Worm (Caenorhabditis elegans): Measurements from ENCODE around the gene Y53C12A.8.

Y53C12A.8 gene

ce11 chrII:9700363-9700762 lies at the start of gene Y53C12A.8, which contains the start of gene Y53C12A.7:
Gene Y53C12A.8 (minus strand): TSS chrII:9700463.
Gene Y53C12A.7 (plus strand): TSS chrII:9700543.
- no peak for TF ChIP-seq ama-1 (optimal IDR thresholded peaks at IDR 0.05)
- no peak for TF ChIP-seq F13H6.1 (tag; optimal IDR thresholded peaks at IDR 0.05)
- no peak for TF ChIP-seq ref-2 (tag; optimal IDR thresholded peaks at IDR 0.05)
- TF ChIP-seq dmd-4 (tag; optimal IDR thresholded peaks at IDR 0.05; ENCODE audit: borderline replicate concordance), result no peak
- no peak for TF ChIP-seq pax-1 (tag; optimal IDR thresholded peaks at IDR 0.05)
- no peak for TF ChIP-seq zip-5 (tag; optimal IDR thresholded peaks at IDR 0.05)
- no peak for TF ChIP-seq ceh-14 (tag; optimal IDR thresholded peaks at IDR 0.05)
- TF ChIP-seq fkh-6 (tag; optimal IDR thresholded peaks at IDR 0.05), result no peak
- TF ChIP-seq lin-11 (tag; optimal IDR thresholded peaks at IDR 0.05), result no peak
- no peak for TF ChIP-seq pha-4 (tag; optimal IDR thresholded peaks at IDR 0.05)
- no peak for TF ChIP-seq sox-4 (tag; optimal IDR thresholded peaks at IDR 0.05)
- no peak for TF ChIP-seq ttx-3 (tag; optimal IDR thresholded peaks at IDR 0.05)
- TF ChIP-seq Y22D7AL.16 (tag; optimal IDR thresholded peaks at IDR 0.05), result no peak
- no peak for TF ChIP-seq hlh-6 (tag; optimal IDR thresholded peaks at IDR 0.05)
- TF ChIP-seq C08G9.2 (tag; optimal IDR thresholded peaks at IDR 0.05), result no peak

DNA sequence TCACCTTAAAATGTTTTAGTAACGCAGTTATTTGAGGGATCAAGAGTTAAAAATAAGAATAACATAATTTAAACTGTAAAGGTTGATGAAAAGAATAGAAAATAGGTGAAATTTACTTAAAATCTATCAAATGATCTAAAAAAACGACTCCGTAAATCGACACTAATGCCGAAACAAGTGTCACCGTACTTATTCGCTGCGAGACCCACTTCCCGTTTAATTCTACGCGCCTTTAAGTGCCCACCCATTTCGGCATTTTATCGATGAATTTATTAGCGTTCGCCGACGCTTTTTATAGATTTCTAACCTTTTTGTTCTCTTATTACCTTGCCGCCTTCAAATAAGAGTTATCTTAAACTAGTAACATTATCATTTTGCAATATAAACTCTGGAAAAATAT lies 45.8 kb upstream of the Y53C12A.8 start, which contains the start of the genes Y53C12B.1 and nos-3:
TSS of gene Y53C12B.1 (minus strand) at position 10 of the 400 bp plus-strand sequence.
TSS of gene nos-3 (plus strand) at position 248 of the 400 bp plus-strand sequence.
- TF ChIP-seq sox-2 (GFP tag; IDR thresholded peaks at IDR 0.05) (no peak), pros-1 (tag; optimal IDR thresholded peaks at IDR 0.05) (no peak), pha-2 (tag; optimal IDR thresholded peaks at IDR 0.05) (no peak), ceh-24 (tag; optimal IDR thresholded peaks at IDR 0.05) (no peak), hlh-15 (tag; optimal IDR thresholded peaks at IDR 0.05) (no peak), unc-86 (tag; optimal IDR thresholded peaks at IDR 0.05) (no peak), C08G9.2 (tag; optimal IDR thresholded peaks at IDR 0.05) (no peak), fkh-6 (tag; optimal IDR thresholded peaks at IDR 0.05) (no peak), ceh-48 (tag; optimal IDR thresholded peaks at IDR 0.05) (peak; percentile 33), eyg-1 (tag; optimal IDR thresholded peaks at IDR 0.05) (no peak), F13H6.1 (tag; optimal IDR thresholded peaks at IDR 0.05) (no peak), tbx-2 (tag; optimal IDR thresholded peaks at IDR 0.05) (peak; percentile 41), hlh-30 (tag; optimal IDR thresholded peaks at IDR 0.05; ENCODE audit: insufficient read depth) (no peak), ceh-45 (GFP tag; IDR thresholded peaks at IDR 0.05) (no peak), che-1 (tag; optimal IDR thresholded peaks at IDR 0.05) (no peak), unc-55 (GFP tag; optimal IDR thresholded peaks at IDR 0.05) (no peak), ceh-18 (tag; optimal IDR thresholded peaks at IDR 0.05) (no peak), pax-1 (tag; optimal IDR thresholded peaks at IDR 0.05) (peak; percentile 10), madf-2 (tag; optimal IDR thresholded peaks at IDR 0.05) (no peak), unc-3 (GFP tag; conservative IDR thresholded peaks at IDR 0.05) (no peak), unc-3 (tag; optimal IDR thresholded peaks at IDR 0.05) (no peak), Y22D7AL.16 (tag; optimal IDR thresholded peaks at IDR 0.05) (no peak), ceh-2 (tag; optimal IDR thresholded peaks at IDR 0.05) (peak; percentile 27), npax-4 (tag; optimal IDR thresholded peaks at IDR 0.05) (no peak), pqm-1 (tag; optimal IDR thresholded peaks at IDR 0.05) (no peak), sox-4 (tag; optimal IDR thresholded peaks at IDR 0.05) (no peak), ahr-1 (tag; optimal IDR thresholded peaks at IDR 0.05) (no peak), unc-42 (tag; optimal IDR thresholded peaks at IDR 0.05) (peak; percentile 82), ceh-9 (tag; optimal IDR thresholded peaks at IDR 0.05) (no peak), lin-11 (tag; optimal IDR thresholded peaks at IDR 0.05) (no peak), nhr-11 (tag; optimal IDR thresholded peaks at IDR 0.05) (no peak), gmeb-2 (tag; optimal IDR thresholded peaks at IDR 0.05) (no peak), nhr-232 (tag; optimal IDR thresholded peaks at IDR 0.05) (no peak), ttx-3 (tag; optimal IDR thresholded peaks at IDR 0.05) (no peak), fkh-10 (GFP tag; optimal IDR thresholded peaks at IDR 0.05) (no peak), ceh-31 (tag; optimal IDR thresholded peaks at IDR 0.05) (peak; percentile 60), nfya-1 (tag; optimal IDR thresholded peaks at IDR 0.05) (peak; percentile 89), ceh-22 (tag; optimal IDR thresholded peaks at IDR 0.05) (no peak), pag-3 (tag; optimal IDR thresholded peaks at IDR 0.05; ENCODE audit: borderline replicate concordance) (no peak), ets-4 (tag; optimal IDR thresholded peaks at IDR 0.05) (no peak), pha-4 (tag; optimal IDR thresholded peaks at IDR 0.05) (no peak), elt-4 (tag; optimal IDR thresholded peaks at IDR 0.05) (no peak), zip-5 (tag; optimal IDR thresholded peaks at IDR 0.05) (no peak), ceh-34 (tag; optimal IDR thresholded peaks at IDR 0.05) (peak; percentile 37), C38D4.7 (GFP tag; optimal IDR thresholded peaks at IDR 0.05) (no peak), ceh-30 (tag; optimal IDR thresholded peaks at IDR 0.05) (no peak), hlh-6 (tag; optimal IDR thresholded peaks at IDR 0.05) (no peak), ama-1 (optimal IDR thresholded peaks at IDR 0.05) (no peak), dmd-4 (tag; optimal IDR thresholded peaks at IDR 0.05; ENCODE audit: borderline replicate concordance) (no peak)

Measured in whole organism, late embryonic.